Worm (Caenorhabditis elegans): ENCODE data around the gene sup-12.

ce11 chrX:3887595-3887994 is 16.8 kb upstream of the sup-12 start:
- TF ChIP-seq ces-1 (GFP tag; optimal IDR thresholded peaks at IDR 0.05) (no peak), lin-32 (GFP tag; optimal IDR thresholded peaks at IDR 0.05) (no peak), lsy-2 (tag; optimal IDR thresholded peaks at IDR 0.05) (no peak), unc-39 (tag; optimal IDR thresholded peaks at IDR 0.05) (no peak), elt-1 (tag; optimal IDR thresholded peaks at IDR 0.05; ENCODE audit: borderline replicate concordance, insufficient read depth) (no peak), snpc-4 (tag; optimal IDR thresholded peaks at IDR 0.05) (no peak), tbx-8 (GFP tag; optimal IDR thresholded peaks at IDR 0.05) (no peak)

All from whole organism, mixed stage, embryonic.